Worm (Caenorhabditis elegans) whole organism, mixed stage, embryonic: ENCODE measurements around the gene C13A10.1.

Source experiments
- ceh-43 ChIP-seq: fragments of 200-800 bp; sonication (Bioruptor generic); optimal IDR thresholded peaks from 2 replicates; lab custom pipeline; 2018; ENCODE audit warnings: mild to moderate bottlenecking, missing genetic modification characterization, moderate library complexity, missing compliant biosample characterization
- ceh-83 ChIP-seq: fragments of 200-800 bp; sonication (Bioruptor generic); optimal IDR thresholded peaks from 2 replicates; lab custom pipeline; 2018; ENCODE audit warnings: mild to moderate bottlenecking, missing genetic modification characterization, missing compliant biosample characterization
- ces-1 ChIP-seq: fragments of 150-350 bp; optimal IDR thresholded peaks from 2 replicates; lab custom pipeline; 2014; ENCODE audit warnings: missing biosample characterization, missing genetic modification reagents, missing genetic modification characterization
- hlh-1 ChIP-seq: fragments of 150-350 bp; optimal IDR thresholded peaks from 2 replicates; lab custom pipeline; 2014; ENCODE audit warnings: missing biosample characterization, missing genetic modification reagents, missing genetic modification characterization
- lin-13 ChIP-seq: fragments of 150-350 bp; optimal IDR thresholded peaks from 2 replicates; lab custom pipeline; 2014; ENCODE audit warnings: missing biosample characterization, missing genetic modification characterization
- nhr-76 ChIP-seq: sonication (generic microtip); optimal IDR thresholded peaks from 2 replicates; lab custom pipeline; 2017; ENCODE audit warnings: missing biosample characterization, missing genetic modification characterization
- pha-4 ChIP-seq: fragments of 150-350 bp; optimal IDR thresholded peaks from 2 replicates; lab custom pipeline; 2018; ENCODE audit warnings: missing biosample characterization, missing genetic modification reagents, missing genetic modification characterization
- snpc-4 ChIP-seq: fragments of 150-350 bp; optimal IDR thresholded peaks from 2 replicates; lab custom pipeline; 2014; ENCODE audit warnings: missing biosample characterization, missing genetic modification characterization
- sptf-1 ChIP-seq: sonication (generic microtip); optimal IDR thresholded peaks from 2 replicates; lab custom pipeline; 2017; ENCODE audit warnings: mild to moderate bottlenecking, missing genetic modification characterization, moderate library complexity, missing compliant biosample characterization

DNA sequence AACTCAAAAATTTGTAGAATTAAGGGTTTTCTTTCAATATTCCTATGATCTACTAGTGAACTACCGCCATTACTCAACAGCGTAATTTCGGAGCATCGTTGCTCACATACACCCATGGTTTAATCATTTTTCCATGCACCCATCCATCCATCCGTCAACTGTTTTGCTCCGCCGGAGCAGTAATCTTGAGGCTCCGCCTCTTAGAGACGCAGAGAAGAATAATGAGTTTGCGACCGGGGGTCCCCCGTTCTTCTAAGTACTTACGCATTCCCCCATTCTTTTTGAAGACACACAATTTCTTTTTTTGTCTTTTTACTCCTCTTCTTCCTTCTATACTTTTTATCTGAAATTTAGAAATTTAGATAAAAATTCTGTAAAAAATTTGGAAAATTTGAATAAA, 17.3 kb downstream of the C13A10.1 start:
- TF ChIP-seq pha-4 (no peak), hlh-1 (tag; lab: Kevin White, UChicago) (peak; percentile 6), lin-13 (tag; lab: Kevin White, UChicago) (no peak), ceh-83 (GFP tag; lab: Kevin White, UChicago) (no peak), ceh-43 (GFP tag; lab: Kevin White, UChicago) (no peak), sptf-1 (tag; lab: Kevin White, UChicago) (no peak), snpc-4 (tag; lab: Kevin White, UChicago) (no peak), ces-1 (GFP tag; lab: Kevin White, UChicago) (peak; percentile 44), nhr-76 (tag; lab: Kevin White, UChicago) (no peak)
